Worm (Caenorhabditis elegans) whole organism, young adult: ENCODE data around the gene F44E2.7.

Experiments used
- C17E4.6 ChIP-seq: fragments of 200-800 bp; sonication (Bioruptor generic); IDR thresholded peaks from 2 replicates; pipeline ENCODE4 v1.3.6; 2022; ENCODE audit warnings: missing genetic modification reagents, missing genetic modification characterization, missing compliant biosample characterization
- D2030.7 ChIP-seq: fragments of 200-800 bp; sonication (Bioruptor generic); IDR thresholded peaks from 2 replicates; pipeline ENCODE4 v1.3.6; 2022; ENCODE audit warnings: missing genetic modification reagents, missing genetic modification characterization, missing compliant biosample characterization
- F10E7.11 ChIP-seq: sonication (generic microtip); optimal IDR thresholded peaks from 2 replicates; lab custom pipeline; 2017; ENCODE audit warnings: mild to moderate bottlenecking, missing genetic modification characterization, moderate library complexity, missing compliant biosample characterization
- F23B12.7 ChIP-seq: sonication (generic microtip); optimal IDR thresholded peaks from 2 replicates; lab custom pipeline; 2017; ENCODE audit warnings: missing genetic modification characterization, mild to moderate bottlenecking, missing compliant biosample characterization, antibody characterized with exemption, moderate library complexity; ENCODE audit not compliant: insufficient read depth
- F55B11.4 ChIP-seq: sonication (generic microtip); optimal IDR thresholded peaks from 2 replicates; lab custom pipeline; 2016; ENCODE audit warnings: missing compliant biosample characterization, missing genetic modification characterization, borderline replicate concordance; ENCODE audit not compliant: insufficient read depth
- F57A8.1 ChIP-seq: fragments of 200-800 bp; sonication (Bioruptor generic); optimal IDR thresholded peaks from 2 replicates; lab custom pipeline; 2018; ENCODE audit warnings: mild to moderate bottlenecking, missing genetic modification characterization, moderate library complexity, missing compliant biosample characterization
- Y56A3A.18 ChIP-seq: fragments of 200-800 bp; sonication (Bioruptor generic); IDR thresholded peaks from 2 replicates; pipeline ENCODE4 v1.3.6; 2022; ENCODE audit warnings: missing genetic modification reagents, missing genetic modification characterization, missing compliant biosample characterization
- Y95B8A.8 ChIP-seq: fragments of 200-800 bp; sonication (Bioruptor generic); IDR thresholded peaks from 2 replicates; pipeline ENCODE4 v1.3.6; 2022; ENCODE audit warnings: missing genetic modification reagents, missing genetic modification characterization, missing compliant biosample characterization
- ZK185.1 ChIP-seq: sonication (generic microtip); optimal IDR thresholded peaks from 2 replicates; lab custom pipeline; 2016; ENCODE audit warnings: mild to moderate bottlenecking, missing genetic modification characterization, missing compliant biosample characterization; ENCODE audit not compliant: poor library complexity, severe bottlenecking
- aptf-2 ChIP-seq: fragments of 200-800 bp; sonication (Bioruptor generic); conservative IDR thresholded peaks from 2 replicates; pipeline ENCODE4 v1.3.6; 2022; ENCODE audit warnings: missing genetic modification reagents, missing genetic modification characterization, missing compliant biosample characterization
- aptf-3 ChIP-seq: fragments of 200-800 bp; sonication (Bioruptor generic); IDR thresholded peaks from 2 replicates; pipeline ENCODE4 v1.3.6; 2022; ENCODE audit warnings: missing genetic modification characterization, missing compliant biosample characterization
- attf-5 ChIP-seq: fragments of 200-800 bp; sonication (Bioruptor generic); optimal IDR thresholded peaks from 2 replicates; lab custom pipeline; 2018; ENCODE audit warnings: mild to moderate bottlenecking, missing genetic modification characterization, missing compliant biosample characterization
- attf-6 ChIP-seq: fragments of 200-800 bp; sonication (Bioruptor generic); IDR thresholded peaks from 2 replicates; pipeline ENCODE4 v1.3.6; 2022; ENCODE audit warnings: missing genetic modification reagents, missing genetic modification characterization, missing compliant biosample characterization
- ccch-3 ChIP-seq: fragments of 200-800 bp; sonication (Bioruptor generic); optimal IDR thresholded peaks from 2 replicates; lab custom pipeline; 2018; ENCODE audit warnings: mild to moderate bottlenecking, missing genetic modification characterization, missing compliant biosample characterization
- cebp-1 ChIP-seq, 2 experiments: fragments of 200-800 bp in 1 of 2; sonication (Bioruptor generic) in 1 of 2; sonication (generic microtip) in 1 of 2; IDR thresholded peaks in 1 of 2; optimal IDR thresholded peaks in 1 of 2; 2 replicates each; pipeline versions ENCODE4 v1.3.6 to Lab custom; 2017 to 2022; ENCODE audit warnings: missing compliant biosample characterization in 2 of 2, missing genetic modification characterization in 2 of 2, mild to moderate bottlenecking in 1 of 2, missing genetic modification reagents in 1 of 2, moderate library complexity in 1 of 2
- ceh-27 ChIP-seq: fragments of 200-800 bp; sonication (Bioruptor generic); optimal IDR thresholded peaks from 2 replicates; lab custom pipeline; 2018; ENCODE audit warnings: mild to moderate bottlenecking, missing genetic modification characterization, moderate library complexity, missing compliant biosample characterization
- dox-1 ChIP-seq: fragments of 200-800 bp; sonication (Bioruptor generic); IDR thresholded peaks from 2 replicates; pipeline ENCODE4 v1.3.6; 2022; ENCODE audit warnings: missing genetic modification reagents, missing genetic modification characterization, missing compliant biosample characterization
- dpff-1 ChIP-seq: sonication (generic microtip); optimal IDR thresholded peaks from 2 replicates; lab custom pipeline; 2017; ENCODE audit warnings: mild to moderate bottlenecking, missing genetic modification characterization, missing compliant biosample characterization
- dpl-1 ChIP-seq: fragments of 150-350 bp; optimal IDR thresholded peaks from 2 replicates; lab custom pipeline; 2014; ENCODE audit warnings: missing biosample characterization, missing genetic modification reagents, missing genetic modification characterization
- efl-1 ChIP-seq: fragments of 150-350 bp; optimal IDR thresholded peaks from 2 replicates; lab custom pipeline; 2014; ENCODE audit warnings: missing biosample characterization, missing genetic modification reagents, missing genetic modification characterization
- ets-4 ChIP-seq: fragments of 200-800 bp; sonication (Bioruptor generic); optimal IDR thresholded peaks from 2 replicates; lab custom pipeline; 2018; ENCODE audit warnings: mild to moderate bottlenecking, missing genetic modification characterization, missing compliant biosample characterization
- hlh-12 ChIP-seq: sonication (generic microtip); optimal IDR thresholded peaks from 2 replicates; lab custom pipeline; 2016; ENCODE audit warnings: missing genetic modification characterization, missing compliant biosample characterization
- hlh-26 ChIP-seq: fragments of 200-800 bp; sonication (Bioruptor generic); conservative IDR thresholded peaks from 2 replicates; pipeline ENCODE4 v1.3.6; 2022; ENCODE audit warnings: missing genetic modification reagents, missing genetic modification characterization, missing compliant biosample characterization
- hmg-20 ChIP-seq: fragments of 200-800 bp; sonication (Bioruptor generic); IDR thresholded peaks from 2 replicates; pipeline ENCODE4 v1.3.6; 2022; ENCODE audit warnings: missing genetic modification reagents, missing genetic modification characterization, missing compliant biosample characterization
- lag-1 ChIP-seq: fragments of 200-800 bp; sonication (Bioruptor generic); IDR thresholded peaks from 2 replicates; pipeline ENCODE4 v1.3.6; 2022; ENCODE audit warnings: missing genetic modification reagents, missing genetic modification characterization, missing compliant biosample characterization
- lin-26 ChIP-seq: fragments of 200-800 bp; sonication (Bioruptor generic); IDR thresholded peaks from 2 replicates; pipeline ENCODE4 v1.3.6; 2022; ENCODE audit warnings: missing genetic modification reagents, missing genetic modification characterization, missing compliant biosample characterization
- nfya-2 ChIP-seq: fragments of 200-800 bp; sonication (Bioruptor generic); IDR thresholded peaks from 2 replicates; pipeline ENCODE4 v1.3.6; 2022; ENCODE audit warnings: missing genetic modification reagents, missing genetic modification characterization, missing compliant biosample characterization
- nhr-120 ChIP-seq: fragments of 200-800 bp; sonication (Bioruptor generic); IDR thresholded peaks from 2 replicates; pipeline ENCODE4 v1.3.6; 2022; ENCODE audit warnings: missing genetic modification characterization, missing compliant biosample characterization
- nhr-27 ChIP-seq: fragments of 200-800 bp; sonication (Bioruptor generic); optimal IDR thresholded peaks from 2 replicates; lab custom pipeline; 2018; ENCODE audit warnings: mild to moderate bottlenecking, missing genetic modification characterization, moderate library complexity, missing compliant biosample characterization
- nhr-80 ChIP-seq: sonication (generic microtip); optimal IDR thresholded peaks from 2 replicates; lab custom pipeline; 2016; ENCODE audit warnings: missing genetic modification characterization, missing compliant biosample characterization
- rcor-1 ChIP-seq: fragments of 200-800 bp; sonication (Bioruptor generic); IDR thresholded peaks from 2 replicates; pipeline ENCODE4 v1.3.6; 2022; ENCODE audit warnings: missing genetic modification reagents, missing genetic modification characterization, missing compliant biosample characterization
- rec-8 ChIP-seq, 2 experiments: sonication (generic microtip); optimal IDR thresholded peaks; 2 replicates each; lab custom pipeline; 2016; ENCODE audit warnings: mild to moderate bottlenecking in 2 of 2, missing genetic modification characterization in 2 of 2, missing genetic modification reagents in 2 of 2, missing genotype in 2 of 2, missing biosample characterization in 1 of 2, missing compliant biosample characterization in 1 of 2, moderate library complexity in 1 of 2
- repo-1 ChIP-seq: sonication (generic microtip); optimal IDR thresholded peaks from 2 replicates; lab custom pipeline; 2017; ENCODE audit warnings: mild to moderate bottlenecking, missing genetic modification characterization, missing compliant biosample characterization
- rpc-1 ChIP-seq, 2 experiments: fragments of 150-350 bp in 1 of 2; sonication (generic microtip) in 1 of 2; optimal IDR thresholded peaks; 2 replicates each; lab custom pipeline; 2014 to 2018; ENCODE audit warnings: missing biosample characterization in 1 of 2, missing genetic modification characterization in 1 of 2, missing genetic modification reagents in 1 of 2, missing genotype in 1 of 2
- sea-2 ChIP-seq: fragments of 200-800 bp; sonication (Bioruptor generic); IDR thresholded peaks from 2 replicates; pipeline ENCODE4 v1.3.6; 2022; ENCODE audit warnings: missing genetic modification characterization, missing compliant biosample characterization
- snpc-1.1 ChIP-seq: sonication (generic microtip); optimal IDR thresholded peaks from 2 replicates; lab custom pipeline; 2017; ENCODE audit warnings: missing genetic modification characterization, mild to moderate bottlenecking, missing compliant biosample characterization, antibody characterized with exemption, moderate library complexity, missing genotype, missing genetic modification reagents; ENCODE audit not compliant: insufficient read depth
- snpc-1.3 ChIP-seq: sonication (generic microtip); optimal IDR thresholded peaks from 2 replicates; lab custom pipeline; 2017; ENCODE audit warnings: missing genetic modification characterization, mild to moderate bottlenecking, missing compliant biosample characterization, antibody characterized with exemption, moderate library complexity, missing genotype, missing genetic modification reagents; ENCODE audit not compliant: insufficient read depth
- snpc-3.4 ChIP-seq: sonication (generic microtip); optimal IDR thresholded peaks from 2 replicates; lab custom pipeline; 2017; ENCODE audit warnings: missing genetic modification characterization, mild to moderate bottlenecking, missing compliant biosample characterization, antibody characterized with exemption, moderate library complexity, missing genotype, missing genetic modification reagents
- snpc-4 ChIP-seq, 5 experiments: fragments of 150-350 bp in 1 of 5; sonication (generic microtip) in 4 of 5; optimal IDR thresholded peaks; 2 replicates each; lab custom pipeline; 2014 to 2018; ENCODE audit warnings: missing genetic modification characterization in 5 of 5, missing biosample characterization in 3 of 5, antibody characterized with exemption in 2 of 5, mild to moderate bottlenecking in 2 of 5, missing compliant biosample characterization in 2 of 5, missing genotype in 2 of 5, moderate library complexity in 2 of 5, missing genetic modification reagents in 1 of 5
- tbp1 ChIP-seq: fragments of 200-800 bp; sonication (Bioruptor generic); optimal IDR thresholded peaks from 2 replicates; lab custom pipeline; 2018; ENCODE audit warnings: mild to moderate bottlenecking, missing genetic modification characterization, missing compliant biosample characterization
- tlf-1 ChIP-seq: fragments of 200-800 bp; sonication (Bioruptor generic); optimal IDR thresholded peaks from 2 replicates; lab custom pipeline; 2018; ENCODE audit warnings: mild to moderate bottlenecking, missing genetic modification characterization, missing compliant biosample characterization
- unc-130 ChIP-seq: sonication (generic microtip); optimal IDR thresholded peaks from 2 replicates; lab custom pipeline; 2016; ENCODE audit warnings: missing genetic modification reagents, missing genetic modification characterization, missing compliant biosample characterization
- ztf-26 ChIP-seq: sonication (generic microtip); optimal IDR thresholded peaks from 2 replicates; lab custom pipeline; 2017; ENCODE audit warnings: missing genetic modification characterization, missing compliant biosample characterization
- ztf-28 ChIP-seq: fragments of 200-800 bp; sonication (Bioruptor generic); IDR thresholded peaks from 2 replicates; pipeline ENCODE4 v1.3.6; 2022; ENCODE audit warnings: missing genetic modification reagents, missing genetic modification characterization, missing compliant biosample characterization
- ztf-3 ChIP-seq: fragments of 200-800 bp; sonication (Bioruptor generic); optimal IDR thresholded peaks from 2 replicates; lab custom pipeline; 2018; ENCODE audit warnings: mild to moderate bottlenecking, missing genetic modification characterization, missing compliant biosample characterization

F44E2.7 gene

ce11 chrIII:8887184-8887801 lies 39.0 kb upstream of the F44E2.7 start, which contains the start of gene famh-136 (continued):
- TF ChIP-seq dox-1 (peak; percentile 85), F55B11.4 (tag; lab: Kevin White, UChicago) (no peak), rec-8 (tag; optimal IDR thresholded peaks at IDR 0.05; lab: Kevin White, UChicago) (no peak), hmg-20 (GFP tag; lab: Robert Waterston, UW) (no peak), cebp-1 (GFP tag; IDR thresholded peaks at IDR 0.05; lab: Robert Waterston, UW) (peak; percentile 36; the same call in 1 of the 2 replicates), cebp-1 (tag; optimal IDR thresholded peaks at IDR 0.05; lab: Kevin White, UChicago) (peak; percentile 90), ztf-26 (tag; lab: Kevin White, UChicago) (peak; percentile 79), dpff-1 (tag; lab: Kevin White, UChicago) (no peak), C17E4.6 (0 out of 2 replicates have a peak, but pooled peaks have one; percentile 26), hlh-26 (GFP tag; lab: Robert Waterston, UW) (no peak), snpc-1.1 (tag; lab: Kevin White, UChicago) (peak; percentile 51), unc-130 (GFP tag; lab: Kevin White, UChicago) (peak; percentile 4), snpc-1.3 (peak; percentile 27), F23B12.7 (peak; percentile 94), aptf-2 (GFP tag; lab: Robert Waterston, UW) (no peak), F57A8.1 (no peak), ets-4 (no peak), ztf-3 (GFP tag; lab: Kevin White, UChicago) (no peak), snpc-4 (GFP tag; optimal IDR thresholded peaks at IDR 0.05; lab: Kevin White, UChicago) (peak; percentile 53), snpc-4 (tag; optimal IDR thresholded peaks at IDR 0.05; lab: Kevin White, UChicago) (peak; percentile 50 to 74 (median 64)), hlh-12 (no peak), ccch-3 (GFP tag; lab: Kevin White, UChicago) (no peak), efl-1 (GFP tag; lab: Kevin White, UChicago) (peak; percentile 62), sea-2 (GFP tag; lab: Robert Waterston, UW) (no peak), Y56A3A.18 (peak; percentile 30; the same call in 1 of the 2 replicates), snpc-3.4 (tag; lab: Kevin White, UChicago) (peak; percentile 24), rcor-1 (GFP tag; lab: Robert Waterston, UW) (peak; percentile 72), tlf-1 (peak; percentile 77), repo-1 (tag; lab: Kevin White, UChicago) (peak; percentile 61), rpc-1 (optimal IDR thresholded peaks at IDR 0.05; lab: Kevin White, UChicago) (no peak), rpc-1 (tag; optimal IDR thresholded peaks at IDR 0.05; lab: Kevin White, UChicago) (no peak), ceh-27 (peak; percentile 20), nhr-27 (tag; lab: Kevin White, UChicago) (no peak), F10E7.11 (tag; lab: Kevin White, UChicago) (no peak), D2030.7 (no peak), lag-1 (no peak), Y95B8A.8 (GFP tag; lab: Robert Waterston, UW) (peak; percentile 75), attf-6 (GFP tag; lab: Robert Waterston, UW) (no peak), nfya-2 (GFP tag; lab: Robert Waterston, UW) (no peak), nhr-80 (tag; lab: Kevin White, UChicago) (peak; percentile 91), lin-26 (no peak), nhr-120 (GFP tag; lab: Robert Waterston, UW) (no peak), aptf-3 (no peak), ZK185.1 (tag; lab: Kevin White, UChicago) (peak; percentile 46), tbp1 (peak; percentile 66), ztf-28 (GFP tag; lab: Robert Waterston, UW) (no peak), dpl-1 (GFP tag; lab: Kevin White, UChicago) (peak; percentile 62), attf-5 (GFP tag; lab: Kevin White, UChicago) (peak; percentile 88)
